Worm (Caenorhabditis elegans): ENCODE data around the gene fcmt-1.

Gene fcmt-1

ce11 chrII:11694432-11694831 lies 14.9 kb downstream of the fcmt-1 start (continued):
- TF ChIP-seq elt-3 (tag; optimal IDR thresholded peaks at IDR 0.05) (peak in 1 of 6 experiments; percentile 22), lin-14 (GFP tag; optimal IDR thresholded peaks at IDR 0.05) (no peak), dpl-1 (GFP tag; optimal IDR thresholded peaks at IDR 0.05) (peak; percentile 31 to 69 (median 62)), unc-86 (tag; optimal IDR thresholded peaks at IDR 0.05) (no peak), sptf-1 (tag; optimal IDR thresholded peaks at IDR 0.05) (no peak), nhr-28 (tag; optimal IDR thresholded peaks at IDR 0.05) (no peak), efl-3 (GFP tag; optimal IDR thresholded peaks at IDR 0.05) (no peak), dsc-1 (tag; optimal IDR thresholded peaks at IDR 0.05) (no peak), C34B4.2 (tag; optimal IDR thresholded peaks at IDR 0.05) (no peak), lsy-2 (tag; optimal IDR thresholded peaks at IDR 0.05) (peak; percentile 40 to 67), rnt-1 (tag; optimal IDR thresholded peaks at IDR 0.05) (peak; percentile 51), ceh-90 (tag; optimal IDR thresholded peaks at IDR 0.05) (no peak), tlp-1 (tag; optimal IDR thresholded peaks at IDR 0.05) (no peak), snu-23 (GFP tag; optimal IDR thresholded peaks at IDR 0.05) (peak; percentile 53), swsn-7 (tag; optimal IDR thresholded peaks at IDR 0.05) (peak; percentile 2), sox-4 (tag; optimal IDR thresholded peaks at IDR 0.05) (no peak), ceh-8 (GFP tag; optimal IDR thresholded peaks at IDR 0.05) (no peak), F16B12.6 (tag; optimal IDR thresholded peaks at IDR 0.05) (peak; percentile 26), nhr-76 (tag; optimal IDR thresholded peaks at IDR 0.05) (no peak), Y116A8C.19 (tag; optimal IDR thresholded peaks at IDR 0.05; ENCODE audit: borderline replicate concordance) (no peak), nhr-85 (tag) (no peak), lin-15B (tag; optimal IDR thresholded peaks at IDR 0.05) (no peak), unc-62 (GFP tag; optimal IDR thresholded peaks at IDR 0.05) (no peak), nhr-237 (tag; optimal IDR thresholded peaks at IDR 0.05) (no peak), snpc-4 (tag; optimal IDR thresholded peaks at IDR 0.05) (no peak), aha-1 (tag; optimal IDR thresholded peaks at IDR 0.05) (no peak), nhr-11 (tag; optimal IDR thresholded peaks at IDR 0.05) (no peak), fkh-10 (GFP tag; optimal IDR thresholded peaks at IDR 0.05) (no peak), nhr-12 (tag; optimal IDR thresholded peaks at IDR 0.05) (no peak), fos-1 (tag; optimal IDR thresholded peaks at IDR 0.05) (no peak), pax-3 (tag; optimal IDR thresholded peaks at IDR 0.05) (no peak), unc-98 (GFP tag; IDR thresholded peaks at IDR 0.05) (no peak), nhr-47 (tag; optimal IDR thresholded peaks at IDR 0.05) (no peak), unc-30 (tag; optimal IDR thresholded peaks at IDR 0.05) (no peak), hlh-4 (tag; optimal IDR thresholded peaks at IDR 0.05) (no peak), irx-1 (tag; optimal IDR thresholded peaks at IDR 0.05) (no peak), zag-1 (tag; optimal IDR thresholded peaks at IDR 0.05) (no peak), aly-2 (tag; optimal IDR thresholded peaks at IDR 0.05) (no peak), xbp-1 (tag; optimal IDR thresholded peaks at IDR 0.05) (peak; percentile 4), alr-1 (tag; optimal IDR thresholded peaks at IDR 0.05; ENCODE audit: borderline replicate concordance) (no peak), fkh-8 (tag; optimal IDR thresholded peaks at IDR 0.05) (peak; percentile 56), ets-5 (GFP tag; IDR thresholded peaks at IDR 0.05) (no peak), lin-13 (GFP tag; optimal IDR thresholded peaks at IDR 0.05) (peak; percentile 27), efl-1 (optimal IDR thresholded peaks at IDR 0.05) (peak; percentile 27 to 57), efl-1 (GFP tag; optimal IDR thresholded peaks at IDR 0.05 in 1 of 2) (peak; percentile 46 to 94), grh-1 (GFP tag; IDR thresholded peaks at IDR 0.05) (no peak), tbx-2 (tag; optimal IDR thresholded peaks at IDR 0.05) (no peak), ces-1 (GFP tag; optimal IDR thresholded peaks at IDR 0.05) (no peak), lir-3 (tag; optimal IDR thresholded peaks at IDR 0.05; ENCODE audit: poor library complexity) (no peak), vab-15 (tag; optimal IDR thresholded peaks at IDR 0.05) (no peak), mab-9 (GFP tag; IDR thresholded peaks at IDR 0.05) (no peak), jun-1 (tag; optimal IDR thresholded peaks at IDR 0.05) (no peak), sup-37 (GFP tag; optimal IDR thresholded peaks at IDR 0.05) (no peak), nhr-84 (tag; optimal IDR thresholded peaks at IDR 0.05) (no peak), ztf-4 (tag; optimal IDR thresholded peaks at IDR 0.05) (no peak)

All from whole organism, L1 larva.